Fruit fly (Drosophila melanogaster) whole organism, embryonic: ENCODE data around the gene Cul2.

Experiments
- ATbp ChIP-seq: fragments of 200-800 bp; sonication (Bioruptor generic); optimal IDR thresholded peaks from 2 replicates; lab custom pipeline; 2017; ENCODE audit warnings: missing biosample characterization, mild to moderate bottlenecking, missing genetic modification characterization, missing genetic modification reagents
- B-H1 ChIP-seq: fragments of 200-800 bp; sonication (Bioruptor generic); IDR thresholded peaks from 3 replicates; pipeline ENCODE4 v1.3.6; 2022; ENCODE audit warnings: missing biosample characterization, missing genetic modification characterization
- Bgb ChIP-seq: fragments of 200-800 bp; sonication (Bioruptor generic); IDR thresholded peaks from 2 replicates; pipeline ENCODE4 v1.3.6; 2022; ENCODE audit warnings: missing biosample characterization, missing genetic modification characterization; ENCODE audit not compliant: partially characterized antibody
- CG10366 ChIP-seq: fragments of 200-800 bp; sonication (Bioruptor generic); IDR thresholded peaks from 2 replicates; pipeline ENCODE4 v1.3.6; 2022; ENCODE audit warnings: missing biosample characterization, missing genetic modification characterization
- CG12104 ChIP-seq: fragments of 200-800 bp; sonication (Bioruptor generic); optimal IDR thresholded peaks from 3 replicates; lab custom pipeline; 2016; ENCODE audit warnings: missing biosample characterization, missing genetic modification characterization
- CG12769 ChIP-seq: fragments of 200-800 bp; sonication (Bioruptor generic); optimal IDR thresholded peaks from 2 replicates; lab custom pipeline; 2019; ENCODE audit warnings: missing biosample characterization, mild to moderate bottlenecking, missing genetic modification characterization, moderate library complexity
- CG13775 ChIP-seq: fragments of 200-800 bp; sonication (Bioruptor generic); optimal IDR thresholded peaks from 3 replicates; lab custom pipeline; 2017; ENCODE audit warnings: missing biosample characterization, mild to moderate bottlenecking, missing genetic modification characterization
- CG13894 ChIP-seq: fragments of 200-800 bp; sonication (Bioruptor generic); optimal IDR thresholded peaks from 3 replicates; lab custom pipeline; 2018; ENCODE audit warnings: missing biosample characterization, mild to moderate bottlenecking, missing genetic modification characterization, moderate library complexity
- CG14710 ChIP-seq: fragments of 200-800 bp; sonication (Bioruptor generic); optimal IDR thresholded peaks from 3 replicates; lab custom pipeline; 2019; ENCODE audit warnings: missing biosample characterization, mild to moderate bottlenecking, missing genetic modification characterization, moderate library complexity
- CG1647 ChIP-seq: fragments of 200-800 bp; sonication (Bioruptor generic); optimal IDR thresholded peaks from 3 replicates; lab custom pipeline; 2016; ENCODE audit warnings: missing biosample characterization, missing genetic modification characterization
- CG17328 ChIP-seq: fragments of 200-800 bp; sonication (Bioruptor generic); IDR thresholded peaks from 2 replicates; pipeline ENCODE4 v1.3.6; 2022; ENCODE audit warnings: missing biosample characterization, missing genetic modification characterization
- CG30403 ChIP-seq: fragments of 200-800 bp; sonication (Bioruptor generic); optimal IDR thresholded peaks from 3 replicates; lab custom pipeline; 2016; ENCODE audit warnings: missing biosample characterization, missing genetic modification characterization
- CG31441 ChIP-seq: fragments of 200-800 bp; sonication (Bioruptor generic); IDR thresholded peaks from 2 replicates; pipeline ENCODE4 v1.3.6; 2022; ENCODE audit warnings: missing biosample characterization, missing genetic modification characterization
- CG32532 ChIP-seq: fragments of 200-800 bp; sonication (Bioruptor generic); IDR thresholded peaks from 2 replicates; pipeline ENCODE4 v1.3.6; 2022; ENCODE audit warnings: missing biosample characterization, missing genetic modification characterization
- CG4360 ChIP-seq: fragments of 200-800 bp; sonication (Bioruptor generic); IDR thresholded peaks from 2 replicates; pipeline ENCODE4 v1.3.6; 2022; ENCODE audit warnings: missing biosample characterization, missing genetic modification characterization
- CG6683 ChIP-seq: fragments of 200-800 bp; sonication (Bioruptor generic); optimal IDR thresholded peaks from 2 replicates; lab custom pipeline; 2017; ENCODE audit warnings: missing biosample characterization, mild to moderate bottlenecking, missing genetic modification characterization, missing genetic modification reagents
- CG6765 ChIP-seq: fragments of 200-800 bp; sonication (Bioruptor generic); optimal IDR thresholded peaks from 3 replicates; lab custom pipeline; 2017; ENCODE audit warnings: missing biosample characterization, mild to moderate bottlenecking, missing genetic modification characterization
- CG7357 ChIP-seq: fragments of 200-800 bp; sonication (Bioruptor generic); IDR thresholded peaks from 3 replicates; pipeline ENCODE4 v1.3.6; 2022; ENCODE audit warnings: missing biosample characterization, missing genetic modification characterization
- CG7372 ChIP-seq: fragments of 200-800 bp; sonication (Bioruptor generic); IDR thresholded peaks from 2 replicates; pipeline ENCODE4 v1.3.6; 2022; ENCODE audit warnings: missing biosample characterization, missing genetic modification characterization
- CG8944 ChIP-seq: fragments of 200-800 bp; sonication (Bioruptor generic); optimal IDR thresholded peaks from 3 replicates; lab custom pipeline; 2016; ENCODE audit warnings: missing biosample characterization, missing genetic modification characterization
- CG9932 ChIP-seq: fragments of 200-800 bp; sonication (Bioruptor generic); IDR thresholded peaks from 2 replicates; pipeline ENCODE4 v1.3.6; 2022; ENCODE audit warnings: missing biosample characterization, missing genetic modification characterization
- Camta ChIP-seq: fragments of 200-800 bp; sonication (Bioruptor generic); optimal IDR thresholded peaks from 2 replicates; lab custom pipeline; 2016; ENCODE audit warnings: missing biosample characterization, missing genetic modification characterization
- E2f1 ChIP-seq: fragments of 200-800 bp; sonication (Bioruptor generic); IDR thresholded peaks from 2 replicates; pipeline ENCODE4 v1.3.6; 2022; ENCODE audit warnings: missing biosample characterization, missing genetic modification characterization
- Fer1 ChIP-seq: fragments of 200-800 bp; sonication (Bioruptor generic); optimal IDR thresholded peaks from 2 replicates; lab custom pipeline; 2017; ENCODE audit warnings: missing biosample characterization, mild to moderate bottlenecking, missing genetic modification characterization
- GATAe ChIP-seq: fragments of 200-800 bp; sonication (Bioruptor generic); conservative IDR thresholded peaks from 2 replicates; pipeline ENCODE4 v1.3.6; 2022; ENCODE audit warnings: missing biosample characterization, missing genetic modification characterization
- Gug ChIP-seq: fragments of 200-800 bp; sonication (Bioruptor generic); IDR thresholded peaks from 4 replicates; pipeline ENCODE4 v1.3.6; 2022; ENCODE audit warnings: missing biosample characterization, missing genetic modification characterization
- HLH4C ChIP-seq: fragments of 200-800 bp; sonication (Bioruptor generic); IDR thresholded peaks from 3 replicates; pipeline ENCODE4 v1.3.6; 2022; ENCODE audit warnings: missing biosample characterization, missing genetic modification characterization; ENCODE audit not compliant: partially characterized antibody
- Hmx ChIP-seq: fragments of 200-800 bp; sonication (Bioruptor generic); optimal IDR thresholded peaks from 2 replicates; lab custom pipeline; 2016; ENCODE audit warnings: missing biosample characterization, missing genetic modification characterization
- Sox102F ChIP-seq: fragments of 200-800 bp; sonication (Bioruptor generic); optimal IDR thresholded peaks from 2 replicates; lab custom pipeline; 2018; ENCODE audit warnings: missing biosample characterization, mild to moderate bottlenecking, missing genetic modification characterization, moderate library complexity
- Ssrp ChIP-seq: fragments of 200-800 bp; sonication (Bioruptor generic); optimal IDR thresholded peaks from 2 replicates; lab custom pipeline; 2018; ENCODE audit warnings: missing biosample characterization, mild to moderate bottlenecking, missing genetic modification characterization, moderate library complexity
- ase ChIP-seq: fragments of 200-800 bp; sonication (Bioruptor generic); IDR thresholded peaks from 3 replicates; pipeline ENCODE4 v1.3.6; 2022; ENCODE audit warnings: missing biosample characterization, missing genetic modification characterization
- bab2 ChIP-seq: fragments of 200-800 bp; sonication (Bioruptor generic); optimal IDR thresholded peaks from 2 replicates; lab custom pipeline; 2016; ENCODE audit warnings: missing biosample characterization, missing genetic modification characterization
- chn ChIP-seq: fragments of 200-800 bp; sonication (Bioruptor generic); optimal IDR thresholded peaks from 2 replicates; lab custom pipeline; 2016; ENCODE audit warnings: missing biosample characterization, missing genetic modification characterization
- ci ChIP-seq: fragments of 200-800 bp; sonication (Bioruptor generic); IDR thresholded peaks from 3 replicates; pipeline ENCODE4 v1.3.6; 2022; ENCODE audit warnings: missing biosample characterization, missing genetic modification characterization
- eyg ChIP-seq: fragments of 200-800 bp; sonication (Bioruptor generic); optimal IDR thresholded peaks from 3 replicates; lab custom pipeline; 2016; ENCODE audit warnings: missing biosample characterization, missing genetic modification characterization
- fd102C ChIP-seq: fragments of 200-800 bp; sonication (Bioruptor generic); optimal IDR thresholded peaks from 2 replicates; lab custom pipeline; 2018; ENCODE audit warnings: missing biosample characterization, mild to moderate bottlenecking, missing genetic modification characterization, moderate library complexity
- gsb ChIP-seq: fragments of 200-800 bp; sonication (Bioruptor generic); IDR thresholded peaks from 2 replicates; pipeline ENCODE4 v1.3.6; 2022; ENCODE audit warnings: missing biosample characterization, missing genetic modification characterization
- gsb-n ChIP-seq: fragments of 200-800 bp; sonication (Bioruptor generic); optimal IDR thresholded peaks from 3 replicates; lab custom pipeline; 2018; ENCODE audit warnings: missing biosample characterization, mild to moderate bottlenecking, missing genetic modification characterization
- ham ChIP-seq: fragments of 200-800 bp; sonication (Bioruptor generic); IDR thresholded peaks from 2 replicates; pipeline ENCODE4 v1.3.6; 2022; ENCODE audit warnings: missing biosample characterization, missing genetic modification characterization
- lilli ChIP-seq: fragments of 200-800 bp; sonication (Bioruptor generic); optimal IDR thresholded peaks from 3 replicates; lab custom pipeline; 2016; ENCODE audit warnings: missing biosample characterization, missing genetic modification characterization
- lmd ChIP-seq: fragments of 200-800 bp; sonication (Bioruptor generic); IDR thresholded peaks from 2 replicates; pipeline ENCODE4 v1.3.6; 2022; ENCODE audit warnings: missing biosample characterization, missing genetic modification characterization
- mam ChIP-seq: fragments of 200-800 bp; sonication (Bioruptor generic); optimal IDR thresholded peaks from 3 replicates; lab custom pipeline; 2016; ENCODE audit warnings: missing biosample characterization, missing genetic modification characterization
- otp ChIP-seq: fragments of 200-800 bp; sonication (Bioruptor generic); IDR thresholded peaks from 3 replicates; pipeline ENCODE4, ENCODE4 v1.3.6; 2022; ENCODE audit warnings: missing biosample characterization, missing genetic modification characterization
- pros ChIP-seq: fragments of 200-800 bp; sonication (Bioruptor generic); optimal IDR thresholded peaks from 3 replicates; lab custom pipeline; 2019; ENCODE audit warnings: missing biosample characterization, mild to moderate bottlenecking, missing genetic modification characterization, moderate library complexity
- sens-2 ChIP-seq: fragments of 200-800 bp; sonication (Bioruptor generic); IDR thresholded peaks from 2 replicates; pipeline ENCODE4 v1.3.6; 2022; ENCODE audit warnings: missing biosample characterization, missing genetic modification characterization
- shn ChIP-seq: fragments of 200-800 bp; sonication (Bioruptor generic); optimal IDR thresholded peaks from 3 replicates; lab custom pipeline; 2016; ENCODE audit warnings: missing biosample characterization, missing genetic modification characterization
- so ChIP-seq: fragments of 200-800 bp; sonication (Bioruptor generic); IDR thresholded peaks from 3 replicates; pipeline ENCODE4 v1.3.6; 2022; ENCODE audit warnings: missing biosample characterization, missing genetic modification characterization
- sqz ChIP-seq: fragments of 200-800 bp; sonication (Bioruptor generic); optimal IDR thresholded peaks from 3 replicates; lab custom pipeline; 2018; ENCODE audit warnings: missing biosample characterization, mild to moderate bottlenecking, missing genetic modification characterization
- wdn ChIP-seq: fragments of 200-800 bp; sonication (Bioruptor generic); IDR thresholded peaks from 2 replicates; pipeline ENCODE4 v1.3.6; 2022; ENCODE audit warnings: missing biosample characterization, missing genetic modification characterization
- yki ChIP-seq: fragments of >200 bp; optimal IDR thresholded peaks from 3 replicates; lab custom pipeline; 2018
- zf30C ChIP-seq: fragments of 200-800 bp; sonication (Bioruptor generic); optimal IDR thresholded peaks from 3 replicates; lab custom pipeline; 2018; ENCODE audit warnings: missing biosample characterization, mild to moderate bottlenecking, missing genetic modification characterization

The Cul2 gene

DNA sequence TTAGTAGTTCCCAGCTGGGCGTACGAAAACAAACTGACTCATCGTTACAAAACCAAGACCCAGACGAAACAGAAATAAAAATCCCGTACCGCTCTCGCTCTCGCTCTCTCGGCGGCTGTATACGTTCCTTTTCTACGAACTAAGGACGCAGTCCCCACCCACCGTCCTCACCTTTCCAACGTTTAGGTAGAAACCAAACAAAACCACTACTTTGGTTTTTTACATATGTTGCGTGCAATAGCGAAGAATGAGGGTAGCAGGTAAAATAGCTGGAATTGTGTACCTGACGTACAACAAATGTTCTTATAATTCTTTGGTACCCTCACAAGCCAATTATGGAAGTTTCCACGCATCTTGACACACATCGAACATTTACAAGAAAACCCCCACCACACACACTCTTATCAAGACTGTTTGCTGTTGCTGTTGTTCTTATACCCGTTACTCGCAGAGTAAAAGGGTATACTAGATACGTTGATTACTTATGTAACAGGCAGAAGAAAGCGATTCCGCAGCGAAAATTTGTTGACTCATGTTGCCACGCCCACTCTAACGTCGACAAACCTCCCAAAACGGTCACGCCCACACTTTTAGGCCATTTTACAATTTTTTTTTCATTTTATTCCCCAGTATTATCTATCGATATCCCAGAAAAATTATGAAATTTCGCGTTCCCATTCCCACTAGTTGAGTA is 39.6 kb upstream of the Cul2 start (continued):
- TF ChIP-seq Ssrp (tag; lab: Kevin White, UChicago) = peak; percentile 44
- TF ChIP-seq gsb (GFP tag; lab: Robert Waterston, UW) = no peak
- TF ChIP-seq yki (lab: Kevin White, UChicago) = no peak
- peak; percentile 20; the same call in 1 of the 2 replicates for TF ChIP-seq CG31441 (GFP tag; lab: Robert Waterston, UW)
- TF ChIP-seq CG8944 (GFP tag; lab: Kevin White, UChicago) = peak; percentile 6
- no peak for TF ChIP-seq Hmx (GFP tag; lab: Kevin White, UChicago)
- peak; percentile 38; the same call in 1 of the 2 replicates for TF ChIP-seq Bgb (GFP tag; lab: Robert Waterston, UW)
- TF ChIP-seq zf30C (GFP tag; lab: Kevin White, UChicago) = no peak
- TF ChIP-seq ase (GFP tag; lab: Robert Waterston, UW) = no peak
- TF ChIP-seq Sox102F = no peak
- TF ChIP-seq Fer1 (GFP tag; lab: Kevin White, UChicago) = peak; percentile 12
- TF ChIP-seq chn = peak; percentile 34
- TF ChIP-seq CG12104 (GFP tag; lab: Kevin White, UChicago) = no peak
- no peak for TF ChIP-seq sens-2 (GFP tag; lab: Robert Waterston, UW)
- peak; percentile 53 for TF ChIP-seq CG30403 (GFP tag; lab: Kevin White, UChicago)
- peak; percentile 99 for TF ChIP-seq pros
- TF ChIP-seq shn (GFP tag; lab: Kevin White, UChicago) = peak; percentile 27
- peak; percentile 26 for TF ChIP-seq gsb-n (tag; lab: Kevin White, UChicago)
- 0 out of 2 replicates have a peak, but pooled peaks have one; percentile 14 for TF ChIP-seq CG4360 (GFP tag; lab: Robert Waterston, UW)
- TF ChIP-seq ham (GFP tag; lab: Robert Waterston, UW) = no peak
- no peak for TF ChIP-seq CG6765 (GFP tag; lab: Kevin White, UChicago)
- TF ChIP-seq so (GFP tag; lab: Robert Waterston, UW) = no peak
- peak; percentile 3; the same call in 1 of the 4 replicates for TF ChIP-seq Gug (GFP tag; lab: Robert Waterston, UW)
- no peak for TF ChIP-seq ci (GFP tag; lab: Robert Waterston, UW)
- TF ChIP-seq wdn = no peak
- TF ChIP-seq CG13775 (GFP tag; lab: Kevin White, UChicago) = peak; percentile 49
- peak; percentile 52 for TF ChIP-seq bab2 (GFP tag; lab: Kevin White, UChicago)
- no peak for TF ChIP-seq fd102C (GFP tag; lab: Kevin White, UChicago)
- peak; percentile 30 for TF ChIP-seq lilli (GFP tag; lab: Kevin White, UChicago)
- no peak; the same call in 1 of the 2 replicates for TF ChIP-seq CG9932
- TF ChIP-seq ATbp (GFP tag; lab: Kevin White, UChicago) = no peak
- no peak; the same call in 1 of the 2 replicates for TF ChIP-seq lmd (GFP tag; lab: Robert Waterston, UW)
- no peak for TF ChIP-seq CG6683 (GFP tag; lab: Kevin White, UChicago)
- no peak for TF ChIP-seq CG7357 (GFP tag; lab: Robert Waterston, UW)
- TF ChIP-seq CG32532 (GFP tag; lab: Robert Waterston, UW) = 0 out of 2 replicates have a peak, but pooled peaks have one; percentile 32
- no peak for TF ChIP-seq eyg
- no peak for TF ChIP-seq CG17328 (GFP tag; lab: Robert Waterston, UW)
- peak; percentile 42 for TF ChIP-seq CG14710 (tag; lab: Kevin White, UChicago)
- TF ChIP-seq B-H1 (GFP tag; lab: Robert Waterston, UW) = no peak
- TF ChIP-seq CG12769 (tag; lab: Kevin White, UChicago) = peak; percentile 53
- TF ChIP-seq Camta = no peak
- no peak for TF ChIP-seq CG7372 (GFP tag; lab: Robert Waterston, UW)
- TF ChIP-seq GATAe = no peak
- no peak for TF ChIP-seq sqz (GFP tag; lab: Kevin White, UChicago)
- no peak for TF ChIP-seq HLH4C
- TF ChIP-seq CG1647 (GFP tag; lab: Kevin White, UChicago) = no peak
- peak; percentile 36 for TF ChIP-seq mam
- TF ChIP-seq CG13894 = peak; percentile 34
- peak; percentile 45; the same call in 1 of the 3 replicates for TF ChIP-seq otp
- 0 out of 2 replicates have a peak, but pooled peaks have one; percentile 13 for TF ChIP-seq E2f1 (GFP tag; lab: Robert Waterston, UW)
- 0 out of 2 replicates have a peak, but pooled peaks have one; percentile 21 for TF ChIP-seq CG10366
